Worm (Caenorhabditis elegans): ENCODE results near the gene ZC262.2.

The ZC262.2 gene

DNA sequence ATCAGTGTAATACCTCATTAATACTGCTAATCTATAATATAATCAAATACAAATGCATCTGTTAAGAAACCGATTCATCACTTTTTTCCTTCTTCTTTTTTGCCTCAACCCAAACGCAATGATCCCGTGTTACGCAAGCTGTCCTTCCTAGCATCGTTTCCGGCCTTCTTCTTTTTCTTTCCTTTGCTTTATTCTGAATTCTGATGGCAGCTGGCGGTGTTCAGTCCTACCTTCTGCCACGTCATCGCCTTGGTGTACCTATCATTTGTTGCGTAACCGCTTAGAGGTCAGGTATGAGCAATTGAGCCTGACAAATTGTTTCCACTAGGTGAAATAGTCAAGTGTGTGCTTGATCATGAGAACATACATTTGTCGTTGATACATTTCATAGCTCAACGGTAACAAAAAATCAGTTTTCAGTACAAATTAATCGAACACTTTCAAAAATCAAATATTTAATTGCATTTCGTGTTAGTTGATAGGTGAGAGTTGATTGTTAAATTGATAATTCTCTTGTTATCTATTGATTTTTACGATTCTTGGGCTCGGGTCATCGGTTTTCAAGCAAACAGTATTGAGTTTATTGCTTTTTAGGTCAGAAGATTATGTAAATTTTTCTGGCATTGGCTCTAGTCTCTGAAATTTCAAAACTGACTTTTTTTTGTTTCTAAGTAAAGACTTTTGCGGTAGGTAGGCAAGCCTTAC is 33.5 kb upstream of the ZC262.2 start:
- TF ChIP-seq pes-1 (GFP tag; IDR thresholded peaks at IDR 0.05) (peak; percentile 38; the same call in 1 of the 2 replicates), flt-1 (GFP tag; IDR thresholded peaks at IDR 0.05) (no peak), hmg-4 (GFP tag; optimal IDR thresholded peaks at IDR 0.05) (peak; percentile 30), F13C5.2 (tag; optimal IDR thresholded peaks at IDR 0.05) (no peak), ets-7 (tag; optimal IDR thresholded peaks at IDR 0.05) (peak; percentile 95)

DNA sequence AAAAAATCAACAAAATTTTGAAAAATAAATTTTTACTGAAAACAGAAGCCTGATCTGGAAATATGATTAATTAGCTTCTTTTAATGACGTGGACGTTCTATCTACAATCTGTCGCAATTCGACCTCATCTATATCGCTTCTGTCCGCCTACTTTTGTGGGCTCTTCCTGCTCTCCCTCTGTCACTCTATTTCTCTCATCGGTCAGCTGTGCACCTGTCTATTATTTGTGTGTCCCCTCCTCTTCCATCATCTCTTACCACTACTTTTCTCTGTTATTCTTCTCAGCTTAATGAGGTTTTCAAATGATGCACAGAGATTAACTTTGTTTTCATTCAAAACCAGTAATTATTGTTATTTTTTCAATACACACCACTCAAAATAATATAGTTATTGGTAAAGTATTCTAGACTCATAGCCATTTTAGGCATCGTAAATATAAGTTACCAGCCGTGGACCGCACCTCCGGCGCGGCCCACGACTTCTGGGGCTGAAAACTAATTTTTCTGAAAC is 32.7 kb upstream of the ZC262.2 start:
- no peak for TF ChIP-seq ets-7 (tag; optimal IDR thresholded peaks at IDR 0.05)
- no peak for TF ChIP-seq ceh-36 (tag; optimal IDR thresholded peaks at IDR 0.05)
- TF ChIP-seq aly-1 (tag; optimal IDR thresholded peaks at IDR 0.05): no peak
- no peak for TF ChIP-seq ama-1 (optimal IDR thresholded peaks at IDR 0.05)
- no peak for TF ChIP-seq hnd-1 (tag; optimal IDR thresholded peaks at IDR 0.05)
- TF ChIP-seq B0310.2 (tag; optimal IDR thresholded peaks at IDR 0.05): no peak
- TF ChIP-seq tbx-37 (GFP tag; conservative IDR thresholded peaks at IDR 0.05): no peak
- no peak for TF ChIP-seq sea-1 (GFP tag; conservative IDR thresholded peaks at IDR 0.05)

DNA sequence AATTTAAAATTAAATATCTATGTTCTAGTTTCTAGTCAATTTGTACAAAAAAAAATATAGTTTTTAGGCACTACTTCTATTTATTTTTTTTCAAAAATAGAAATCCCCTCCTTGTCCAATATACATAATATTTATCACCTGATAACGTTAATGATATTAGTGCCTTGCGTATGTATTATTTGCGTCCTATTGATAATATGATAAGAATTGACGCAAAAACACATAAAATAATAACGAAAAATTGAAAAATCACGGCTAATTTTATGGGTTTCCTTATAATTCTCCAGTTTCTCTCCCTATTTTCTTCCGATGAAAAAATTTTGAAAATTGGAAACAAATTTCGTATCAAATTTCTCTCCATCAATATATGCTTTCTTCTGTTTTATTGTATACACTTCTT is 32.1 kb upstream of the ZC262.2 start:
- no peak for TF ChIP-seq hmbx-1 (tag; optimal IDR thresholded peaks at IDR 0.05)
- TF ChIP-seq hmg-4 (GFP tag; optimal IDR thresholded peaks at IDR 0.05): no peak
- TF ChIP-seq tbx-37 (GFP tag; conservative IDR thresholded peaks at IDR 0.05): no peak
- TF ChIP-seq sea-1 (GFP tag; conservative IDR thresholded peaks at IDR 0.05): no peak
- no peak for TF ChIP-seq ama-1 (optimal IDR thresholded peaks at IDR 0.05)
- TF ChIP-seq pes-1 (GFP tag; IDR thresholded peaks at IDR 0.05): no peak
- TF ChIP-seq flt-1 (GFP tag; IDR thresholded peaks at IDR 0.05): no peak
- TF ChIP-seq F13C5.2 (tag; optimal IDR thresholded peaks at IDR 0.05): no peak
- no peak for TF ChIP-seq ets-7 (tag; optimal IDR thresholded peaks at IDR 0.05)
- no peak for TF ChIP-seq tbx-11 (GFP tag; IDR thresholded peaks at IDR 0.05)
- TF ChIP-seq ceh-13 (GFP tag; optimal IDR thresholded peaks at IDR 0.05): no peak
- TF ChIP-seq B0310.2 (tag; optimal IDR thresholded peaks at IDR 0.05): no peak
- TF ChIP-seq aly-1 (tag; optimal IDR thresholded peaks at IDR 0.05): no peak
- no peak for TF ChIP-seq hnd-1 (tag; optimal IDR thresholded peaks at IDR 0.05)
- TF ChIP-seq scrt-1 (GFP tag; IDR thresholded peaks at IDR 0.05): no peak
- TF ChIP-seq tra-4 (tag; optimal IDR thresholded peaks at IDR 0.05): no peak
- TF ChIP-seq ceh-36 (tag; optimal IDR thresholded peaks at IDR 0.05): no peak

DNA sequence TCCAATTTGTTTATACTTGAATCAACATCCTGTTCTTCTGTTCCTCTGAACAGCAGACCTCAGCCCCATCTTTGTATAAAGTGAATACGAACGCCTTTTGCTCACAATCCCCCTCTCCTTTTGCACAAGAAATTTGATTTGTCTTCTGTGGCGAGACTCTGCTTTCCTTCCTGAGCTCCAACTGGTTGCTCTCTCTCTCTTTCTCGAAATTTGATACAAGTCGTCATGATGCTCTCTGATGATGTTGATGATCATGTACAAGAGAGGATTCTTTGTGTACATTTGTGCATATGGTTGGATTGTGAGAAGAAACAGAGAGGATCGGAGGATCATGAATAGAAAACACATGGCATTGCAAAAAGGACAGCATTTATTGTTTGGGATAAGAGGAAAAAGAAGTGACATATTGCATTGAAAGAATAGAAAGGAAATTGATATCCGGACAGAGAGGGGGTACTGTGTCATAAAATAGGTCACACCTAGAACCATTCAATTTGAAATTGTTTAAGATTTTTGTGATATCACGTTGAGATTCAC is 30.9 kb upstream of the ZC262.2 start:
- TF ChIP-seq ets-7 (tag; optimal IDR thresholded peaks at IDR 0.05) (no peak), tbx-11 (GFP tag; IDR thresholded peaks at IDR 0.05) (no peak), tra-4 (tag; optimal IDR thresholded peaks at IDR 0.05) (no peak), ceh-36 (tag; optimal IDR thresholded peaks at IDR 0.05) (no peak), ama-1 (optimal IDR thresholded peaks at IDR 0.05) (no peak), hnd-1 (tag; optimal IDR thresholded peaks at IDR 0.05) (no peak), ceh-13 (GFP tag; optimal IDR thresholded peaks at IDR 0.05) (no peak), hmg-4 (GFP tag; optimal IDR thresholded peaks at IDR 0.05) (no peak), hmbx-1 (tag; optimal IDR thresholded peaks at IDR 0.05) (no peak), B0310.2 (tag; optimal IDR thresholded peaks at IDR 0.05) (no peak), scrt-1 (GFP tag; IDR thresholded peaks at IDR 0.05) (no peak), tbx-37 (GFP tag; conservative IDR thresholded peaks at IDR 0.05) (no peak), sea-1 (GFP tag; conservative IDR thresholded peaks at IDR 0.05) (no peak), flt-1 (GFP tag; IDR thresholded peaks at IDR 0.05) (no peak), aly-1 (tag; optimal IDR thresholded peaks at IDR 0.05) (no peak), pes-1 (GFP tag; IDR thresholded peaks at IDR 0.05) (no peak), F13C5.2 (tag; optimal IDR thresholded peaks at IDR 0.05) (no peak)

DNA sequence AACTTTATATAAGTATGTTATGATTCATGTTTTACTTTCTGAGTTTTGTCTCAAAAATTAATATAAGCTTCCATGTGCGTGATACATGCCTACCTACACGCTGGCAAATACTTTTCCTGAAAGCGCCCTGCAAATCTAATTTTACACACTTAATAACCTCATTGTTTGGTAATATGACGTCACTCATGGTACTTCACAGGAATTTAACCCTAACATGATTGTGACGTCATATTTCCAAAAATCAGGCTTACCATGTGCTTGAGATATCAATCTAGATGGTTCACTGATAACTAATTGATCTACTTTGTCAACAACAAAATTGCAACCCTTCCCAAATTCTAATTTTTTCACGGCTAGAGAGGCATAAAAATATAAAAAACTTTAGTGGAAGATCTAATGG is 28.4 kb upstream of the ZC262.2 start:
- TF ChIP-seq scrt-1 (GFP tag; IDR thresholded peaks at IDR 0.05) (no peak), tra-4 (tag; optimal IDR thresholded peaks at IDR 0.05) (no peak), hmbx-1 (tag; optimal IDR thresholded peaks at IDR 0.05) (no peak), ets-7 (tag; optimal IDR thresholded peaks at IDR 0.05) (no peak), aly-1 (tag; optimal IDR thresholded peaks at IDR 0.05) (no peak), ama-1 (optimal IDR thresholded peaks at IDR 0.05) (no peak), tbx-11 (GFP tag; IDR thresholded peaks at IDR 0.05) (no peak), flt-1 (GFP tag; IDR thresholded peaks at IDR 0.05) (no peak), ceh-36 (tag; optimal IDR thresholded peaks at IDR 0.05) (no peak), sea-1 (GFP tag; conservative IDR thresholded peaks at IDR 0.05) (no peak), pes-1 (GFP tag; IDR thresholded peaks at IDR 0.05) (no peak), F13C5.2 (tag; optimal IDR thresholded peaks at IDR 0.05) (no peak)

DNA sequence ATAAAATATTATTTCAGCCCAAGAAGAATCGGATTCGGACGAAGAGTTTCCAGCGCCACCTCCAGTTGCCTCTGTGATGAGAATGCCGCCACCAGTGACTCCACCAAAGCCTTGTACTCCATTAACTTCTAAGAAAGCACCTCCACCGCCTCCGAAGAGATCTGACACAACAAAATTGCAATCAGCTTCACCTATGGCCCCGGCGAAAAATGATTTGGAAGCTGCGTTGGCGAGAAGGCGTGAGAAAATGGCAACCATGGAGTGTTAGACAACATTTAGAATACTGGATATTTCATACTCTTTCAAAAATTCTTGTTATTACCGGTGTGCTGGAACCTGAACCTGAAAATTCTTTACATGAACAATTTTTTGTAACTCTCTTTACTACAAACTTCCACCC is 26.6 kb upstream of the ZC262.2 start:
- TF ChIP-seq aly-1 (tag; optimal IDR thresholded peaks at IDR 0.05): no peak
- no peak for TF ChIP-seq hmbx-1 (tag; optimal IDR thresholded peaks at IDR 0.05)
- TF ChIP-seq hmg-4 (GFP tag; optimal IDR thresholded peaks at IDR 0.05): no peak
- no peak for TF ChIP-seq sea-1 (GFP tag; conservative IDR thresholded peaks at IDR 0.05)

DNA sequence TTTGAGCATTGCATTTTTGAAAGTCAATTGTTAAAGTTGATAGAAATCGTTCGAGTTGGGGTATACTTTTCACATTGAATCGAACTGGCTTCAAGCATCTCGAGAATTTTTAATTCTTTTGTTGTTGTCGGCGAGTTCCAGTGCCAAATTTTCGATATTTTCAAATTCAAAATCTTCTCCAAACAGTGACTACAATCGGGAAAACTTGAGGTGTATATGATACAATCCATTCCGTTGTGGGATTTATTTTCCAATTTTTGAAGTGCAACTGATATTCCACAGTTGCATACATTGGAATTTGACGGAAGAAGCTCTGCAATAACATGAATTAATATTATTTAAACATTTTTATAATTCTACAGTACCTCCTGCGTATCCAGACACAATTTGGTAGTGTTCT is 26.0 kb upstream of the ZC262.2 start:
- TF ChIP-seq tbx-11 (GFP tag; IDR thresholded peaks at IDR 0.05) (no peak), tra-4 (tag; optimal IDR thresholded peaks at IDR 0.05) (no peak), hmg-4 (GFP tag; optimal IDR thresholded peaks at IDR 0.05) (no peak), aly-1 (tag; optimal IDR thresholded peaks at IDR 0.05) (no peak), B0310.2 (tag; optimal IDR thresholded peaks at IDR 0.05) (no peak), pes-1 (GFP tag; IDR thresholded peaks at IDR 0.05) (no peak), sea-1 (GFP tag; conservative IDR thresholded peaks at IDR 0.05) (no peak), ceh-36 (tag; optimal IDR thresholded peaks at IDR 0.05) (no peak), scrt-1 (GFP tag; IDR thresholded peaks at IDR 0.05) (no peak), ama-1 (optimal IDR thresholded peaks at IDR 0.05) (no peak), flt-1 (GFP tag; IDR thresholded peaks at IDR 0.05) (no peak), tbx-37 (GFP tag; conservative IDR thresholded peaks at IDR 0.05) (no peak), hnd-1 (tag; optimal IDR thresholded peaks at IDR 0.05) (no peak), ceh-13 (GFP tag; optimal IDR thresholded peaks at IDR 0.05) (no peak)

All from whole organism, early embryonic.